Worm (Caenorhabditis elegans) whole organism, young adult: ENCODE data around the gene Y47D7A.6.
A peak's percentile ranks its signal among the peaks of the same experiment; 100 is the strongest.

Experiments
- D2030.7 ChIP-seq: fragments of 200-800 bp; sonication (Bioruptor generic); IDR thresholded peaks from 2 replicates; pipeline ENCODE4 v1.3.6; 2022; ENCODE audit warnings: missing genetic modification reagents, missing genetic modification characterization, missing compliant biosample characterization
- F33H1.4 ChIP-seq: fragments of 200-800 bp; sonication (Bioruptor generic); IDR thresholded peaks from 2 replicates; pipeline ENCODE4 v1.3.6; 2022; ENCODE audit warnings: missing genetic modification reagents, missing genetic modification characterization, missing compliant biosample characterization
- F57C9.4 ChIP-seq: sonication (generic microtip); optimal IDR thresholded peaks from 2 replicates; lab custom pipeline; 2017; ENCODE audit warnings: mild to moderate bottlenecking, missing genetic modification characterization, missing compliant biosample characterization
- T07F8.4 ChIP-seq: sonication (generic microtip); optimal IDR thresholded peaks from 2 replicates; lab custom pipeline; 2016; ENCODE audit warnings: mild to moderate bottlenecking, missing genetic modification characterization, moderate library complexity, missing compliant biosample characterization
- Y53F4B.3 ChIP-seq: fragments of 200-800 bp; sonication (Bioruptor generic); IDR thresholded peaks from 2 replicates; pipeline ENCODE4 v1.3.6; 2022; ENCODE audit warnings: missing genetic modification reagents, missing genetic modification characterization, missing compliant biosample characterization
- Y53G8AR.9 ChIP-seq: fragments of 200-800 bp; sonication (Bioruptor generic); conservative IDR thresholded peaks from 2 replicates; pipeline ENCODE4 v1.3.6; 2022; ENCODE audit warnings: missing genetic modification reagents, missing genetic modification characterization, missing compliant biosample characterization
- Y67H2A.10 ChIP-seq: fragments of 200-800 bp; sonication (Bioruptor generic); conservative IDR thresholded peaks from 2 replicates; pipeline ENCODE4 v1.3.6; 2022; ENCODE audit warnings: missing genetic modification reagents, missing genetic modification characterization, missing compliant biosample characterization
- aptf-2 ChIP-seq: fragments of 200-800 bp; sonication (Bioruptor generic); conservative IDR thresholded peaks from 2 replicates; pipeline ENCODE4 v1.3.6; 2022; ENCODE audit warnings: missing genetic modification reagents, missing genetic modification characterization, missing compliant biosample characterization
- aptf-3 ChIP-seq: fragments of 200-800 bp; sonication (Bioruptor generic); IDR thresholded peaks from 2 replicates; pipeline ENCODE4 v1.3.6; 2022; ENCODE audit warnings: missing genetic modification characterization, missing compliant biosample characterization
- attf-3 ChIP-seq: fragments of 200-800 bp; sonication (Bioruptor generic); conservative IDR thresholded peaks from 2 replicates; pipeline ENCODE4 v1.3.6; 2022; ENCODE audit warnings: missing genetic modification reagents, missing genetic modification characterization, missing compliant biosample characterization
- attf-5 ChIP-seq: fragments of 200-800 bp; sonication (Bioruptor generic); optimal IDR thresholded peaks from 2 replicates; lab custom pipeline; 2018; ENCODE audit warnings: mild to moderate bottlenecking, missing genetic modification characterization, missing compliant biosample characterization
- attf-6 ChIP-seq: fragments of 200-800 bp; sonication (Bioruptor generic); IDR thresholded peaks from 2 replicates; pipeline ENCODE4 v1.3.6; 2022; ENCODE audit warnings: missing genetic modification reagents, missing genetic modification characterization, missing compliant biosample characterization
- bed-1 ChIP-seq: fragments of 200-800 bp; sonication (Bioruptor generic); IDR thresholded peaks from 2 replicates; pipeline ENCODE4 v1.3.6; 2022; ENCODE audit warnings: missing genetic modification reagents, missing genetic modification characterization, missing compliant biosample characterization
- cebp-1 ChIP-seq, 2 experiments: fragments of 200-800 bp in 1 of 2; sonication (Bioruptor generic) in 1 of 2; sonication (generic microtip) in 1 of 2; IDR thresholded peaks in 1 of 2; optimal IDR thresholded peaks in 1 of 2; 2 replicates each; pipeline versions ENCODE4 v1.3.6 to Lab custom; 2017 to 2022; ENCODE audit warnings: missing compliant biosample characterization in 2 of 2, missing genetic modification characterization in 2 of 2, mild to moderate bottlenecking in 1 of 2, missing genetic modification reagents in 1 of 2, moderate library complexity in 1 of 2
- ceh-100 ChIP-seq: fragments of 200-800 bp; sonication (Bioruptor generic); IDR thresholded peaks from 2 replicates; pipeline ENCODE4 v1.3.6; 2022; ENCODE audit warnings: missing genetic modification reagents, missing genetic modification characterization, missing compliant biosample characterization
- ceh-40 ChIP-seq: fragments of 200-800 bp; sonication (Bioruptor generic); IDR thresholded peaks from 2 replicates; pipeline ENCODE4 v1.3.6; 2022; ENCODE audit warnings: missing genetic modification characterization, missing compliant biosample characterization
- ceh-58 ChIP-seq: fragments of 200-800 bp; sonication (Bioruptor generic); IDR thresholded peaks from 2 replicates; pipeline ENCODE4 v1.3.6; 2022; ENCODE audit warnings: missing genetic modification characterization, missing compliant biosample characterization
- ceh-91 ChIP-seq: fragments of 200-800 bp; sonication (Bioruptor generic); IDR thresholded peaks from 2 replicates; pipeline ENCODE4 v1.3.6; 2022; ENCODE audit warnings: missing genetic modification reagents, missing genetic modification characterization, missing compliant biosample characterization
- die-1 ChIP-seq: sonication (generic microtip); optimal IDR thresholded peaks from 2 replicates; lab custom pipeline; 2016; ENCODE audit warnings: missing genotype, mild to moderate bottlenecking, missing genetic modification characterization, missing compliant biosample characterization
- dox-1 ChIP-seq: fragments of 200-800 bp; sonication (Bioruptor generic); IDR thresholded peaks from 2 replicates; pipeline ENCODE4 v1.3.6; 2022; ENCODE audit warnings: missing genetic modification reagents, missing genetic modification characterization, missing compliant biosample characterization
- efl-1 ChIP-seq: fragments of 150-350 bp; optimal IDR thresholded peaks from 2 replicates; lab custom pipeline; 2014; ENCODE audit warnings: missing biosample characterization, missing genetic modification reagents, missing genetic modification characterization
- egl-18 ChIP-seq: fragments of 200-800 bp; sonication (Bioruptor generic); IDR thresholded peaks from 2 replicates; pipeline ENCODE4 v1.3.6; 2022; ENCODE audit warnings: missing genetic modification reagents, missing genetic modification characterization, missing compliant biosample characterization
- egl-44 ChIP-seq: fragments of 200-800 bp; sonication (Bioruptor generic); IDR thresholded peaks from 2 replicates; pipeline ENCODE4 v1.3.6; 2022; ENCODE audit warnings: missing genetic modification reagents, missing genetic modification characterization, missing compliant biosample characterization
- egrh-3 ChIP-seq: fragments of 200-800 bp; sonication (Bioruptor generic); IDR thresholded peaks from 2 replicates; pipeline ENCODE4 v1.3.6; 2022; ENCODE audit warnings: missing genetic modification reagents, missing genetic modification characterization, missing compliant biosample characterization
- fkh-3 ChIP-seq: sonication (generic microtip); optimal IDR thresholded peaks from 2 replicates; lab custom pipeline; 2016; ENCODE audit warnings: mild to moderate bottlenecking, missing genetic modification characterization, missing compliant biosample characterization
- hmg-1.2 ChIP-seq: fragments of 200-800 bp; sonication (Bioruptor generic); IDR thresholded peaks from 2 replicates; pipeline ENCODE4 v1.3.6; 2022; ENCODE audit warnings: missing genetic modification reagents, missing genetic modification characterization, missing compliant biosample characterization
- hmg-20 ChIP-seq: fragments of 200-800 bp; sonication (Bioruptor generic); IDR thresholded peaks from 2 replicates; pipeline ENCODE4 v1.3.6; 2022; ENCODE audit warnings: missing genetic modification reagents, missing genetic modification characterization, missing compliant biosample characterization
- hrde-1 ChIP-seq: sonication (generic microtip); optimal IDR thresholded peaks from 2 replicates; lab custom pipeline; 2016; ENCODE audit warnings: missing genetic modification characterization, mild to moderate bottlenecking, missing compliant biosample characterization, moderate library complexity, missing genotype, missing genetic modification reagents, borderline replicate concordance
- hsf-1 ChIP-seq: fragments of 200-800 bp; sonication (Bioruptor generic); IDR thresholded peaks from 2 replicates; pipeline ENCODE4 v1.3.6; 2022; ENCODE audit warnings: missing genetic modification reagents, missing genetic modification characterization, missing compliant biosample characterization
- let-526 ChIP-seq: fragments of 200-800 bp; sonication (Bioruptor generic); IDR thresholded peaks from 2 replicates; pipeline ENCODE4 v1.3.6; 2022; ENCODE audit warnings: missing genetic modification reagents, missing genetic modification characterization, missing compliant biosample characterization
- lin-40 ChIP-seq: sonication (generic microtip); optimal IDR thresholded peaks from 2 replicates; lab custom pipeline; 2016; ENCODE audit warnings: missing genetic modification characterization, mild to moderate bottlenecking, missing compliant biosample characterization, missing genotype, missing genetic modification reagents
- lsl-1 ChIP-seq: fragments of 200-800 bp; sonication (Bioruptor generic); optimal IDR thresholded peaks from 2 replicates; lab custom pipeline; 2018; ENCODE audit warnings: mild to moderate bottlenecking, missing genetic modification characterization, moderate library complexity, missing compliant biosample characterization
- lsy-27 ChIP-seq: sonication (generic microtip); optimal IDR thresholded peaks from 2 replicates; lab custom pipeline; 2017; ENCODE audit warnings: missing genetic modification characterization, mild to moderate bottlenecking, missing compliant biosample characterization, antibody characterized with exemption, missing genotype, borderline replicate concordance; ENCODE audit not compliant: insufficient read depth
- madf-6 ChIP-seq: fragments of 200-800 bp; sonication (Bioruptor generic); IDR thresholded peaks from 2 replicates; pipeline ENCODE4 v1.3.6; 2022; ENCODE audit warnings: missing genetic modification reagents, missing genetic modification characterization, missing compliant biosample characterization
- mel-28 ChIP-seq: sonication (generic microtip); optimal IDR thresholded peaks from 2 replicates; lab custom pipeline; 2016; ENCODE audit warnings: borderline replicate concordance, mild to moderate bottlenecking, missing genetic modification characterization, missing compliant biosample characterization
- mxl-1 ChIP-seq: sonication (generic microtip); optimal IDR thresholded peaks from 2 replicates; lab custom pipeline; 2016; ENCODE audit warnings: missing genetic modification characterization, missing compliant biosample characterization
- nfya-1 ChIP-seq: sonication (generic microtip); optimal IDR thresholded peaks from 2 replicates; lab custom pipeline; 2017; ENCODE audit warnings: antibody characterized with exemption, missing compliant biosample characterization, missing genetic modification characterization, borderline replicate concordance; ENCODE audit not compliant: insufficient read depth
- nfyb-1 ChIP-seq: fragments of 200-800 bp; sonication (Bioruptor generic); IDR thresholded peaks from 2 replicates; pipeline ENCODE4 v1.3.6; 2022; ENCODE audit warnings: missing genetic modification reagents, missing genetic modification characterization, missing compliant biosample characterization
- nhr-120 ChIP-seq: fragments of 200-800 bp; sonication (Bioruptor generic); IDR thresholded peaks from 2 replicates; pipeline ENCODE4 v1.3.6; 2022; ENCODE audit warnings: missing genetic modification characterization, missing compliant biosample characterization
- rpc-1 ChIP-seq, 2 experiments: fragments of 150-350 bp in 1 of 2; sonication (generic microtip) in 1 of 2; optimal IDR thresholded peaks; 2 replicates each; lab custom pipeline; 2014 to 2018; ENCODE audit warnings: missing biosample characterization in 1 of 2, missing genetic modification characterization in 1 of 2, missing genetic modification reagents in 1 of 2, missing genotype in 1 of 2
- sptf-2 ChIP-seq: fragments of 200-800 bp; sonication (Bioruptor generic); optimal IDR thresholded peaks from 2 replicates; lab custom pipeline; 2018; ENCODE audit warnings: mild to moderate bottlenecking, missing genetic modification characterization, missing compliant biosample characterization
- tbx-9 ChIP-seq: sonication (generic microtip); optimal IDR thresholded peaks from 2 replicates; lab custom pipeline; 2016; ENCODE audit warnings: borderline replicate concordance, missing genetic modification characterization, inconsistent platforms, missing compliant biosample characterization
- tlf-1 ChIP-seq: fragments of 200-800 bp; sonication (Bioruptor generic); optimal IDR thresholded peaks from 2 replicates; lab custom pipeline; 2018; ENCODE audit warnings: mild to moderate bottlenecking, missing genetic modification characterization, missing compliant biosample characterization
- zfh-2 ChIP-seq: fragments of 200-800 bp; sonication (Bioruptor generic); conservative IDR thresholded peaks from 2 replicates; pipeline ENCODE4 v1.3.6; 2022; ENCODE audit warnings: missing genetic modification reagents, missing genetic modification characterization, missing compliant biosample characterization
- ztf-22 ChIP-seq: fragments of 200-800 bp; sonication (Bioruptor generic); optimal IDR thresholded peaks from 2 replicates; lab custom pipeline; 2018; ENCODE audit warnings: mild to moderate bottlenecking, missing genetic modification characterization, moderate library complexity, missing compliant biosample characterization
- ztf-25 ChIP-seq: fragments of 200-800 bp; sonication (Bioruptor generic); IDR thresholded peaks from 2 replicates; pipeline ENCODE4 v1.3.6; 2022; ENCODE audit warnings: missing genetic modification reagents, missing genetic modification characterization, missing compliant biosample characterization
- ztf-26 ChIP-seq: sonication (generic microtip); optimal IDR thresholded peaks from 2 replicates; lab custom pipeline; 2017; ENCODE audit warnings: missing genetic modification characterization, missing compliant biosample characterization

The Y47D7A.6 gene

DNA sequence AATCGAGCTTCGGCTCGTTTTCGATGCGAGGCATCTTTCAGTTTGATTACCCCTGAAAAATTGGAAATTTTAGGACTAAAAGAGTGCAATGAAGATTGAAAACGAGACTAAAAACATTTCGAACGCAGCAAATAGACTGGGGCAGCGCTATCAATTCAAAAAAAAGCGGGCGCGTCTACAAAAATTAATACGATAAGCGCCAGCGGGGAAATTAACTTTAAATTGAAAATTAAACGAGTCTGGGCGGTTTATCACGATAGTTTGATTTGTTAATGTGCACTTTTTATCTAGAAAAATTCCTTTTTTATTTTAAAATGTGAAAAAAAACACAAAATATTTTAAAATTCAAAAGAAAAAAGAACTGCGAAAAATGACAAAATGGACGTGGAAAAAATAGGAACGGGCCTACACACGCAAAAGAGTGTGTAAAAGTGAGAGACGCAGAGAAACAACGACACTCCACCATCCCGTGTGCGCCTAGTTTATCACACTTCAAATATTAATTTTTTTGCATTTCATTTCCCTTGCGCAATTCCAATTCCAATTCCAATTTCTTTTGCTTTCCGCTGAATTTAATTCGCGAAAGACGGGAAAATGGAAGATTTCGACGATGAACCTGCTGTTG lies 46.6 kb downstream of the Y47D7A.6 start, which contains the start of the genes gmpr-1 and fipp-1:
TSS of gene gmpr-1 (minus strand) at position 75 of the 625 bp plus-strand sequence.
TSS of gene fipp-1 (plus strand) at position 499 of the 625 bp plus-strand sequence.
- TF ChIP-seq mxl-1 (tag; lab: Kevin White, UChicago) (no peak), attf-3 (GFP tag; lab: Robert Waterston, UW) (peak; percentile 97), attf-6 (GFP tag; lab: Robert Waterston, UW) (no peak), T07F8.4 (no peak), hrde-1 (tag; lab: Kevin White, UChicago) (no peak), nfya-1 (tag; lab: Kevin White, UChicago) (no peak), Y67H2A.10 (no peak), F33H1.4 (GFP tag; lab: Robert Waterston, UW) (peak; percentile 46), ceh-100 (no peak), D2030.7 (GFP tag; lab: Robert Waterston, UW) (peak; percentile 58; the same call in 1 of the 2 replicates), Y53F4B.3 (no peak), madf-6 (GFP tag; lab: Robert Waterston, UW) (peak; percentile 89), ztf-22 (no peak), ceh-58 (no peak), sptf-2 (GFP tag; lab: Kevin White, UChicago) (no peak), mel-28 (tag; lab: Kevin White, UChicago) (no peak), hmg-1.2 (GFP tag; lab: Robert Waterston, UW) (peak; percentile 99), Y53G8AR.9 (no peak), dox-1 (GFP tag; lab: Robert Waterston, UW) (0 out of 2 replicates have a peak, but pooled peaks have one; percentile 42), aptf-2 (GFP tag; lab: Robert Waterston, UW) (no peak), lin-40 (tag; lab: Kevin White, UChicago) (no peak), efl-1 (GFP tag; lab: Kevin White, UChicago) (peak; percentile 85), ztf-25 (GFP tag; lab: Robert Waterston, UW) (no peak), aptf-3 (GFP tag; lab: Robert Waterston, UW) (no peak), egl-18 (no peak), egrh-3 (no peak), lsl-1 (GFP tag; lab: Kevin White, UChicago) (peak; percentile 63), lsy-27 (tag; lab: Kevin White, UChicago) (no peak), zfh-2 (GFP tag; lab: Robert Waterston, UW) (no peak), rpc-1 (optimal IDR thresholded peaks at IDR 0.05; lab: Kevin White, UChicago) (no peak), rpc-1 (tag; optimal IDR thresholded peaks at IDR 0.05; lab: Kevin White, UChicago) (no peak), die-1 (tag; lab: Kevin White, UChicago) (no peak), tlf-1 (peak; percentile 36), ceh-40 (GFP tag; lab: Robert Waterston, UW) (no peak), ceh-91 (GFP tag; lab: Robert Waterston, UW) (peak; percentile 60; the same call in 1 of the 2 replicates), let-526 (GFP tag; lab: Robert Waterston, UW) (no peak), nfyb-1 (no peak), nhr-120 (GFP tag; lab: Robert Waterston, UW) (no peak), F57C9.4 (no peak), hmg-20 (no peak), cebp-1 (GFP tag; IDR thresholded peaks at IDR 0.05; lab: Robert Waterston, UW) (no peak), cebp-1 (tag; optimal IDR thresholded peaks at IDR 0.05; lab: Kevin White, UChicago) (peak; percentile 16), fkh-3 (tag; lab: Kevin White, UChicago) (no peak), ztf-26 (tag; lab: Kevin White, UChicago) (no peak), egl-44 (no peak), bed-1 (GFP tag; lab: Robert Waterston, UW) (no peak), hsf-1 (GFP tag; lab: Robert Waterston, UW) (no peak), attf-5 (GFP tag; lab: Kevin White, UChicago) (no peak), tbx-9 (tag; lab: Kevin White, UChicago) (no peak)
